Worm (Caenorhabditis elegans): ENCODE results near the gene faah-5.

DNA sequence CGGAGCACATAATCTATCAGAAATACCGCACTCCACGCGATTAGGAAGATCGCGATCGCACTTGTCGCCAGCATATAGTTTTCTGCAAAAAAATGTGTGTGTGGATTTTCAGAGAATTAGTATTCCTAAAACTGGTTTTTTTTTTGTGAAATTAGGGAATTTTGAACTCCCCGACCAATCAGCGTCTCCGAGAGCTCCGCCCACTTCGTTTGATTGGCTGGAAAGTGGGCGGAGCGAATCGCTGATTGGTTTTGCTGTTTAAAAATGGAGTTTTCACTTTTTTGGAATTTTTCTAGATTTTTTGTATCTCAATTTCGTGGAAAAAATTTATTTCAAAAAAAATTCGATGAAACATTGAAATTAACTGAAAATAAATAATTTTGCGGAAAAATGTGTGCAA, 30.1 kb downstream of the faah-5 start:
- TF ChIP-seq ceh-43 (GFP tag; optimal IDR thresholded peaks at IDR 0.05) (no peak), nhr-12 (tag; optimal IDR thresholded peaks at IDR 0.05) (no peak), M03D4.4 (tag; optimal IDR thresholded peaks at IDR 0.05) (no peak), snpc-4 (tag; optimal IDR thresholded peaks at IDR 0.05) (no peak), unc-62 (GFP tag; optimal IDR thresholded peaks at IDR 0.05) (no peak), lin-13 (tag; optimal IDR thresholded peaks at IDR 0.05) (no peak), mab-5 (tag; optimal IDR thresholded peaks at IDR 0.05) (no peak), pha-4 (tag; optimal IDR thresholded peaks at IDR 0.05) (no peak), elt-1 (tag; optimal IDR thresholded peaks at IDR 0.05; ENCODE audit: borderline replicate concordance, insufficient read depth) (no peak), cnd-1 (tag; optimal IDR thresholded peaks at IDR 0.05) (no peak), tbx-8 (GFP tag; optimal IDR thresholded peaks at IDR 0.05) (no peak), nhr-237 (tag; optimal IDR thresholded peaks at IDR 0.05) (no peak)

Data from whole organism, mixed stage, embryonic.